Worm (Caenorhabditis elegans) whole organism, L1 larva: Measurements from ENCODE around the gene K02F6.3.

Experiments
- C04F5.9 ChIP-seq: sonication (generic microtip); optimal IDR thresholded peaks from 2 replicates; lab custom pipeline; 2016; ENCODE audit warnings: missing genetic modification characterization, missing compliant biosample characterization
- C16A3.4 ChIP-seq: fragments of 150-350 bp; optimal IDR thresholded peaks from 2 replicates; lab custom pipeline; 2014; ENCODE audit warnings: missing biosample characterization, missing genetic modification characterization
- F16B12.6 ChIP-seq: fragments of 150-350 bp; optimal IDR thresholded peaks from 2 replicates; lab custom pipeline; 2014; ENCODE audit warnings: missing biosample characterization, missing genetic modification characterization
- blmp-1 ChIP-seq: fragments of 150-350 bp; optimal IDR thresholded peaks from 2 replicates; lab custom pipeline; 2014; ENCODE audit warnings: missing biosample characterization, missing genetic modification characterization
- ceh-8 ChIP-seq: fragments of 200-800 bp; sonication (Bioruptor generic); optimal IDR thresholded peaks from 2 replicates; lab custom pipeline; 2018; ENCODE audit warnings: mild to moderate bottlenecking, missing genetic modification characterization, moderate library complexity, missing compliant biosample characterization
- ceh-82 ChIP-seq, 3 experiments: fragments of 150-350 bp in 1 of 3; sonication (generic microtip) in 2 of 3; optimal IDR thresholded peaks; 2 replicates each; lab custom pipeline; 2014 to 2017; ENCODE audit warnings: missing biosample characterization in 3 of 3, missing genetic modification characterization in 3 of 3
- ceh-90 ChIP-seq: sonication (generic microtip); optimal IDR thresholded peaks from 2 replicates; lab custom pipeline; 2016; ENCODE audit warnings: missing genetic modification characterization, missing compliant biosample characterization
- dpl-1 ChIP-seq, 3 experiments: fragments of 150-350 bp in 2 of 3; sonication (generic microtip) in 1 of 3; optimal IDR thresholded peaks; 2 replicates each; lab custom pipeline; 2014 to 2017; ENCODE audit warnings: missing biosample characterization in 3 of 3, missing genetic modification characterization in 3 of 3, missing genetic modification reagents in 3 of 3
- dsc-1 ChIP-seq: sonication (generic microtip); optimal IDR thresholded peaks from 2 replicates; lab custom pipeline; 2016; ENCODE audit warnings: mild to moderate bottlenecking, missing genetic modification characterization, missing compliant biosample characterization
- efl-1 ChIP-seq, 4 experiments: fragments of 150-350 bp; optimal IDR thresholded peaks in 3 of 4; peaks in 1 of 4; 1 replicate in 1 of 4; 2 replicates in 3 of 4; lab custom pipeline; 2014; ENCODE audit warnings: missing biosample characterization in 2 of 4, missing genetic modification characterization in 2 of 4, missing genetic modification reagents in 2 of 4
- elt-2 ChIP-seq: sonication (generic microtip); optimal IDR thresholded peaks from 2 replicates; lab custom pipeline; 2016; ENCODE audit warnings: missing genetic modification characterization, mild to moderate bottlenecking, inconsistent platforms, missing compliant biosample characterization, missing genetic modification reagents
- elt-3 ChIP-seq, 6 experiments: fragments of 150-350 bp in 1 of 6; sonication (generic microtip); optimal IDR thresholded peaks; 2 replicates each; lab custom pipeline; 2017 to 2018; ENCODE audit warnings: missing biosample characterization in 6 of 6, missing genetic modification characterization in 6 of 6, inconsistent platforms in 1 of 6
- ets-5 ChIP-seq: fragments of 200-800 bp; sonication (Bioruptor generic); IDR thresholded peaks from 2 replicates; pipeline ENCODE4 v1.3.6; 2022; ENCODE audit warnings: missing genetic modification characterization, missing compliant biosample characterization
- fkh-8 ChIP-seq: sonication (generic microtip); optimal IDR thresholded peaks from 2 replicates; lab custom pipeline; 2016; ENCODE audit warnings: mild to moderate bottlenecking, missing genetic modification characterization, missing compliant biosample characterization
- grh-1 ChIP-seq: fragments of 200-800 bp; sonication (Bioruptor generic); IDR thresholded peaks from 2 replicates; pipeline ENCODE4 v1.3.6; 2022; ENCODE audit warnings: missing genetic modification reagents, missing genetic modification characterization, missing compliant biosample characterization
- hlh-4 ChIP-seq: sonication (generic microtip); optimal IDR thresholded peaks from 2 replicates; lab custom pipeline; 2016; ENCODE audit warnings: mild to moderate bottlenecking, missing genetic modification characterization, missing compliant biosample characterization
- isw-1 ChIP-seq: fragments of 200-800 bp; sonication (Bioruptor generic); IDR thresholded peaks from 2 replicates; pipeline ENCODE4 v1.3.6; 2022; ENCODE audit warnings: missing genetic modification characterization, missing compliant biosample characterization
- jun-1 ChIP-seq: fragments of 150-350 bp; optimal IDR thresholded peaks from 2 replicates; lab custom pipeline; 2014; ENCODE audit warnings: missing biosample characterization, missing genetic modification reagents, missing genetic modification characterization
- lin-15B ChIP-seq: fragments of 150-350 bp; sonication (generic microtip); optimal IDR thresholded peaks from 3 replicates; lab custom pipeline; 2014; ENCODE audit warnings: missing biosample characterization, missing genetic modification characterization
- lin-35 ChIP-seq, 2 experiments: fragments of 150-350 bp; optimal IDR thresholded peaks; 2 replicates each; lab custom pipeline; 2014; ENCODE audit warnings: missing biosample characterization in 2 of 2, missing genetic modification characterization in 2 of 2, missing genetic modification reagents in 2 of 2
- lin-39 ChIP-seq: fragments of 150-350 bp; optimal IDR thresholded peaks from 2 replicates; lab custom pipeline; 2014; ENCODE audit warnings: missing biosample characterization, missing genetic modification reagents, missing genetic modification characterization
- lsy-2 ChIP-seq, 2 experiments: fragments of 150-350 bp; optimal IDR thresholded peaks; 2 replicates each; lab custom pipeline; 2014; ENCODE audit warnings: missing biosample characterization in 2 of 2, missing genetic modification characterization in 2 of 2
- mdl-1 ChIP-seq, 2 experiments: fragments of 150-350 bp; optimal IDR thresholded peaks; 2 replicates each; lab custom pipeline; 2014 to 2017; ENCODE audit warnings: missing biosample characterization in 2 of 2, missing genetic modification characterization in 2 of 2, inconsistent platforms in 1 of 2
- mef-2 ChIP-seq: fragments of 150-350 bp; optimal IDR thresholded peaks from 2 replicates; lab custom pipeline; 2014; ENCODE audit warnings: missing biosample characterization, missing genetic modification characterization
- mep-1 ChIP-seq: fragments of 150-350 bp; optimal IDR thresholded peaks from 2 replicates; lab custom pipeline; 2014; ENCODE audit warnings: missing biosample characterization, missing genetic modification characterization
- nhr-11 ChIP-seq: fragments of 150-350 bp; optimal IDR thresholded peaks from 2 replicates; lab custom pipeline; 2014; ENCODE audit warnings: missing biosample characterization, missing genetic modification characterization
- nhr-19 ChIP-seq: fragments of 200-800 bp; sonication (Bioruptor generic); conservative IDR thresholded peaks from 2 replicates; pipeline ENCODE4 v1.3.6; 2022; ENCODE audit warnings: missing genetic modification characterization, missing compliant biosample characterization
- nhr-20 ChIP-seq: sonication (generic microtip); optimal IDR thresholded peaks from 2 replicates; lab custom pipeline; 2016; ENCODE audit warnings: mild to moderate bottlenecking, missing genetic modification characterization, missing compliant biosample characterization
- nhr-71 ChIP-seq: sonication (generic microtip); optimal IDR thresholded peaks from 2 replicates; lab custom pipeline; 2016; ENCODE audit warnings: mild to moderate bottlenecking, missing genetic modification characterization, moderate library complexity, missing compliant biosample characterization
- nhr-85 ChIP-seq: sonication (generic microtip); peaks from one replicate; lab custom pipeline; 2016; ENCODE audit warnings: missing genetic modification characterization, inconsistent platforms, missing compliant biosample characterization
- nhr-90 ChIP-seq: sonication (generic microtip); optimal IDR thresholded peaks from 2 replicates; lab custom pipeline; 2016; ENCODE audit warnings: mild to moderate bottlenecking, missing genetic modification characterization, missing compliant biosample characterization; ENCODE audit not compliant: poor library complexity
- rnt-1 ChIP-seq: sonication (generic microtip); optimal IDR thresholded peaks from 2 replicates; lab custom pipeline; 2016; ENCODE audit warnings: mild to moderate bottlenecking, missing genetic modification characterization, moderate library complexity, missing compliant biosample characterization
- skn-1 ChIP-seq: fragments of 150-350 bp; optimal IDR thresholded peaks from 2 replicates; lab custom pipeline; 2014; ENCODE audit warnings: missing biosample characterization, missing genetic modification characterization
- snpc-4 ChIP-seq: fragments of 150-350 bp; optimal IDR thresholded peaks from 2 replicates; lab custom pipeline; 2014; ENCODE audit warnings: missing biosample characterization, missing genetic modification characterization
- snu-23 ChIP-seq: sonication (generic microtip); optimal IDR thresholded peaks from 2 replicates; lab custom pipeline; 2016; ENCODE audit warnings: missing genetic modification characterization, missing compliant biosample characterization
- swsn-7 ChIP-seq: sonication (generic microtip); optimal IDR thresholded peaks from 2 replicates; lab custom pipeline; 2016; ENCODE audit warnings: missing genetic modification characterization, missing compliant biosample characterization
- tbx-2 ChIP-seq: sonication (generic microtip); optimal IDR thresholded peaks from 2 replicates; lab custom pipeline; 2016; ENCODE audit warnings: missing genetic modification characterization, missing compliant biosample characterization
- unc-30 ChIP-seq: sonication (generic microtip); optimal IDR thresholded peaks from 2 replicates; lab custom pipeline; 2017; ENCODE audit warnings: missing biosample characterization, missing genetic modification characterization
- unc-86 ChIP-seq: sonication (generic microtip); optimal IDR thresholded peaks from 2 replicates; lab custom pipeline; 2016; ENCODE audit warnings: missing genetic modification characterization, missing compliant biosample characterization
- xbp-1 ChIP-seq: sonication (generic microtip); optimal IDR thresholded peaks from 2 replicates; lab custom pipeline; 2016; ENCODE audit warnings: missing genetic modification characterization, missing compliant biosample characterization
- ztf-11 ChIP-seq, 2 experiments: sonication (generic microtip); optimal IDR thresholded peaks; 2 replicates each; lab custom pipeline; 2016 to 2017; ENCODE audit warnings: missing genetic modification characterization in 2 of 2, missing biosample characterization in 1 of 2, missing compliant biosample characterization in 1 of 2

Gene K02F6.3

ce11 chrII:2545925-2546324 lies at the start of gene K02F6.3:
Gene K02F6.3, plus strand, starts transcription at chrII:2546225.
- TF ChIP-seq dsc-1 (tag; lab: Kevin White, UChicago) (no peak), efl-1 (optimal IDR thresholded peaks at IDR 0.05; lab: Kevin White, UChicago) (no peak), efl-1 (GFP tag; optimal IDR thresholded peaks at IDR 0.05 in 1 of 2; lab: Kevin White, UChicago) (peak in 1 of 2 experiments; percentile 48)

ce11 chrII:2503703-2504430 lies 42.2 kb upstream of the K02F6.3 start:
- TF ChIP-seq ceh-90 (tag; lab: Kevin White, UChicago) (no peak), nhr-85 (tag; lab: Kevin White, UChicago) (peak; percentile 50), efl-1 (optimal IDR thresholded peaks at IDR 0.05; lab: Kevin White, UChicago) (peak in 1 of 2 experiments; percentile 3), efl-1 (GFP tag; optimal IDR thresholded peaks at IDR 0.05 in 1 of 2; lab: Kevin White, UChicago) (peak in 1 of 2 experiments; percentile 18), skn-1 (tag; lab: Kevin White, UChicago) (peak; percentile 17), jun-1 (tag; lab: Kevin White, UChicago) (no peak), ceh-8 (GFP tag; lab: Kevin White, UChicago) (no peak), lin-35 (GFP tag; optimal IDR thresholded peaks at IDR 0.05; lab: Kevin White, UChicago) (peak in 1 of 2 experiments; percentile 3), nhr-90 (tag; lab: Kevin White, UChicago) (no peak), elt-2 (peak; percentile 75), dsc-1 (tag; lab: Kevin White, UChicago) (no peak), mep-1 (tag; lab: Kevin White, UChicago) (peak; percentile 5), elt-3 (tag; optimal IDR thresholded peaks at IDR 0.05; lab: Kevin White, UChicago) (no peak), mdl-1 (tag; optimal IDR thresholded peaks at IDR 0.05; lab: Kevin White, UChicago) (no peak)

ce11 chrII:2504431-2504928 lies 41.5 kb upstream of the K02F6.3 start, which contains the start of gene gbas-1:
Gene gbas-1, plus strand, starts transcription at chrII:2504878.
- TF ChIP-seq mep-1 (tag; lab: Kevin White, UChicago), result peak; percentile 66
- TF ChIP-seq F16B12.6 (tag; lab: Kevin White, UChicago), result peak; percentile 10
- no peak for TF ChIP-seq nhr-11
- TF ChIP-seq skn-1 (tag; lab: Kevin White, UChicago), result peak; percentile 57
- TF ChIP-seq snpc-4, result peak; percentile 4
- peak; percentile 20 for TF ChIP-seq unc-86 (tag; lab: Kevin White, UChicago)
- TF ChIP-seq isw-1 (GFP tag; lab: Robert Waterston, UW), result peak; percentile 52
- peak; percentile 38 for TF ChIP-seq xbp-1 (tag; lab: Kevin White, UChicago)
- TF ChIP-seq grh-1 (GFP tag; lab: Robert Waterston, UW), result 0 out of 2 replicates have a peak, but pooled peaks have one; percentile 27
- TF ChIP-seq nhr-71 (tag; lab: Kevin White, UChicago), result no peak
- TF ChIP-seq unc-30 (tag; lab: Kevin White, UChicago), result no peak
- TF ChIP-seq hlh-4 (tag; lab: Kevin White, UChicago), result no peak
- TF ChIP-seq rnt-1 (tag; lab: Kevin White, UChicago), result peak; percentile 25
- peak; percentile 24 for TF ChIP-seq blmp-1
- TF ChIP-seq lsy-2 (tag; optimal IDR thresholded peaks at IDR 0.05; lab: Kevin White, UChicago), result peak; percentile 65 to 66
- TF ChIP-seq fkh-8 (tag; lab: Kevin White, UChicago), result no peak
- peak; percentile 81 to 89 for TF ChIP-seq lin-35 (GFP tag; optimal IDR thresholded peaks at IDR 0.05; lab: Kevin White, UChicago)
- TF ChIP-seq lin-15B, result no peak
- TF ChIP-seq mef-2 (tag; lab: Kevin White, UChicago), result peak; percentile 82
- TF ChIP-seq mdl-1 (tag; optimal IDR thresholded peaks at IDR 0.05; lab: Kevin White, UChicago), result no peak
- no peak for TF ChIP-seq elt-3 (tag; optimal IDR thresholded peaks at IDR 0.05; lab: Kevin White, UChicago)
- TF ChIP-seq nhr-20 (tag; lab: Kevin White, UChicago), result no peak
- peak; percentile 17 for TF ChIP-seq C04F5.9 (tag; lab: Kevin White, UChicago)
- peak; percentile 41 to 87 for TF ChIP-seq efl-1 (optimal IDR thresholded peaks at IDR 0.05; lab: Kevin White, UChicago)
- peak; percentile 88 to 98 for TF ChIP-seq efl-1 (GFP tag; optimal IDR thresholded peaks at IDR 0.05 in 1 of 2; lab: Kevin White, UChicago)
- TF ChIP-seq dpl-1 (GFP tag; optimal IDR thresholded peaks at IDR 0.05; lab: Kevin White, UChicago), result peak; percentile 78 to 88 (median 80)
- peak in 1 of 3 experiments; percentile 26 for TF ChIP-seq ceh-82 (tag; optimal IDR thresholded peaks at IDR 0.05; lab: Kevin White, UChicago)
- peak; percentile 40 for TF ChIP-seq lin-39 (tag; lab: Kevin White, UChicago)
- peak; percentile 51 for TF ChIP-seq tbx-2 (tag; lab: Kevin White, UChicago)
- TF ChIP-seq nhr-19, result peak; percentile 45
- no peak for TF ChIP-seq C16A3.4 (tag; lab: Kevin White, UChicago)
- TF ChIP-seq ztf-11 (tag; optimal IDR thresholded peaks at IDR 0.05; lab: Kevin White, UChicago), result no peak
- TF ChIP-seq ets-5, result no peak
- no peak for TF ChIP-seq jun-1 (tag; lab: Kevin White, UChicago)
- peak; percentile 38 for TF ChIP-seq swsn-7 (tag; lab: Kevin White, UChicago)
- peak; percentile 49 for TF ChIP-seq snu-23 (GFP tag; lab: Kevin White, UChicago)
